Fruit fly (Drosophila melanogaster) whole organism, embryonic: ENCODE data around the gene Rab40.
A peak's percentile ranks its signal among the peaks of the same experiment; 100 is the strongest.

Source experiments
- Adf1 ChIP-seq: fragments of 200-800 bp; sonication (Bioruptor generic); IDR thresholded peaks from 2 replicates; pipeline ENCODE4 v1.3.6; 2022; ENCODE audit warnings: missing biosample characterization, missing genetic modification characterization
- Atf-2 ChIP-seq: fragments of 200-800 bp; sonication (Bioruptor generic); optimal IDR thresholded peaks from 2 replicates; lab custom pipeline; 2016; ENCODE audit warnings: missing biosample characterization, missing genetic modification characterization
- C15 ChIP-seq: fragments of 200-800 bp; sonication (Bioruptor generic); IDR thresholded peaks from 3 replicates; pipeline ENCODE4 v1.3.6; 2022; ENCODE audit warnings: missing biosample characterization, missing genetic modification characterization
- CG1024 ChIP-seq: fragments of 200-800 bp; sonication (Bioruptor generic); IDR thresholded peaks from 2 replicates; pipeline ENCODE4 v1.3.6; 2022; ENCODE audit warnings: missing biosample characterization, missing genetic modification characterization
- CG10462 ChIP-seq: fragments of 200-800 bp; sonication (Bioruptor generic); optimal IDR thresholded peaks from 2 replicates; lab custom pipeline; 2016; ENCODE audit warnings: missing biosample characterization, missing genetic modification characterization
- CG10979 ChIP-seq: fragments of 200-800 bp; sonication (Bioruptor generic); optimal IDR thresholded peaks from 2 replicates; lab custom pipeline; 2018; ENCODE audit warnings: missing biosample characterization, mild to moderate bottlenecking, missing genetic modification characterization, moderate library complexity
- CG12219 ChIP-seq: fragments of 200-800 bp; sonication (Bioruptor generic); optimal IDR thresholded peaks from 3 replicates; lab custom pipeline; 2018; ENCODE audit warnings: missing biosample characterization, mild to moderate bottlenecking, missing genetic modification characterization
- CG13123 ChIP-seq: fragments of 200-800 bp; sonication (Bioruptor generic); optimal IDR thresholded peaks from 2 replicates; lab custom pipeline; 2016; ENCODE audit warnings: missing biosample characterization, missing genetic modification characterization
- CG13287 ChIP-seq: fragments of 200-800 bp; sonication (Bioruptor generic); IDR thresholded peaks from 2 replicates; pipeline ENCODE4 v1.3.6; 2022; ENCODE audit warnings: missing biosample characterization, missing genetic modification characterization; ENCODE audit not compliant: partially characterized antibody
- CG13424 ChIP-seq: fragments of 200-800 bp; sonication (Bioruptor generic); optimal IDR thresholded peaks from 2 replicates; lab custom pipeline; 2019; ENCODE audit warnings: missing biosample characterization, mild to moderate bottlenecking, missing genetic modification characterization, moderate library complexity
- CG14050 ChIP-seq: fragments of 200-800 bp; sonication (Bioruptor generic); IDR thresholded peaks from 3 replicates; pipeline ENCODE4 v1.3.6; 2022; ENCODE audit warnings: missing biosample characterization, missing genetic modification characterization
- CG15479 ChIP-seq: fragments of 200-800 bp; sonication (Bioruptor generic); optimal IDR thresholded peaks from 3 replicates; lab custom pipeline; 2019; ENCODE audit warnings: missing biosample characterization, mild to moderate bottlenecking, missing genetic modification characterization, moderate library complexity
- CG1647 ChIP-seq: fragments of 200-800 bp; sonication (Bioruptor generic); optimal IDR thresholded peaks from 3 replicates; lab custom pipeline; 2016; ENCODE audit warnings: missing biosample characterization, missing genetic modification characterization
- CG17186 ChIP-seq: fragments of 200-800 bp; sonication (Bioruptor generic); optimal IDR thresholded peaks from 3 replicates; lab custom pipeline; 2017; ENCODE audit warnings: missing biosample characterization, missing genetic modification reagents, missing genetic modification characterization
- CG17328 ChIP-seq: fragments of 200-800 bp; sonication (Bioruptor generic); IDR thresholded peaks from 2 replicates; pipeline ENCODE4 v1.3.6; 2022; ENCODE audit warnings: missing biosample characterization, missing genetic modification characterization
- CG1792 ChIP-seq: fragments of 200-800 bp; sonication (Bioruptor generic); optimal IDR thresholded peaks from 2 replicates; lab custom pipeline; 2016; ENCODE audit warnings: missing biosample characterization, missing genetic modification characterization
- CG1832 ChIP-seq: fragments of 200-800 bp; sonication (Bioruptor generic); optimal IDR thresholded peaks from 2 replicates; lab custom pipeline; 2017; ENCODE audit warnings: missing biosample characterization, mild to moderate bottlenecking, missing genetic modification characterization, inconsistent platforms
- CG2875 ChIP-seq: fragments of 200-800 bp; sonication (Bioruptor generic); optimal IDR thresholded peaks from 2 replicates; lab custom pipeline; 2017; ENCODE audit warnings: missing biosample characterization, mild to moderate bottlenecking, missing genetic modification characterization, missing genetic modification reagents
- CG30020 ChIP-seq: fragments of 200-800 bp; optimal IDR thresholded peaks from 2 replicates; lab custom pipeline; 2019; ENCODE audit warnings: missing biosample characterization, mild to moderate bottlenecking, missing genetic modification characterization, moderate library complexity
- CG32532 ChIP-seq: fragments of 200-800 bp; sonication (Bioruptor generic); IDR thresholded peaks from 2 replicates; pipeline ENCODE4 v1.3.6; 2022; ENCODE audit warnings: missing biosample characterization, missing genetic modification characterization
- CG3847 ChIP-seq: fragments of 200-800 bp; sonication (Bioruptor generic); IDR thresholded peaks from 2 replicates; pipeline ENCODE4 v1.3.6; 2022; ENCODE audit warnings: missing biosample characterization, missing genetic modification characterization
- CG6272 ChIP-seq: fragments of 200-800 bp; sonication (Bioruptor generic); IDR thresholded peaks from 2 replicates; pipeline ENCODE4 v1.3.6; 2022; ENCODE audit warnings: missing biosample characterization, missing genetic modification characterization
- CG6654 ChIP-seq: fragments of 200-800 bp; sonication (Bioruptor generic); optimal IDR thresholded peaks from 2 replicates; lab custom pipeline; 2017; ENCODE audit warnings: missing biosample characterization, mild to moderate bottlenecking, missing genetic modification characterization
- CG6854 ChIP-seq: fragments of 200-800 bp; sonication (Bioruptor generic); optimal IDR thresholded peaks from 3 replicates; lab custom pipeline; 2017; ENCODE audit warnings: missing biosample characterization, mild to moderate bottlenecking, missing genetic modification characterization
- CG8281 ChIP-seq: fragments of 200-800 bp; sonication (Bioruptor generic); optimal IDR thresholded peaks from 2 replicates; lab custom pipeline; 2018; ENCODE audit warnings: missing biosample characterization, mild to moderate bottlenecking, missing genetic modification characterization, moderate library complexity
- CHES-1-like ChIP-seq: fragments of 200-800 bp; sonication (Bioruptor generic); optimal IDR thresholded peaks from 2 replicates; lab custom pipeline; 2016; ENCODE audit warnings: missing biosample characterization, missing genetic modification characterization
- CTCF ChIP-seq: fragments of 200-800 bp; sonication (Bioruptor generic); optimal IDR thresholded peaks from 2 replicates; lab custom pipeline; 2017; ENCODE audit warnings: missing biosample characterization, mild to moderate bottlenecking, missing genetic modification characterization, moderate library complexity
- Doc3 ChIP-seq: fragments of 200-800 bp; sonication (Bioruptor generic); IDR thresholded peaks from 3 replicates; pipeline ENCODE4 v1.3.6; 2022; ENCODE audit warnings: missing biosample characterization, missing genetic modification characterization; ENCODE audit not compliant: partially characterized antibody
- E2f1 ChIP-seq: fragments of 200-800 bp; sonication (Bioruptor generic); IDR thresholded peaks from 2 replicates; pipeline ENCODE4 v1.3.6; 2022; ENCODE audit warnings: missing biosample characterization, missing genetic modification characterization
- Hr3 ChIP-seq: fragments of 200-800 bp; sonication (Bioruptor generic); optimal IDR thresholded peaks from 3 replicates; lab custom pipeline; 2016; ENCODE audit warnings: missing biosample characterization, missing genetic modification characterization
- Neu2 ChIP-seq: fragments of 200-800 bp; sonication (Bioruptor generic); optimal IDR thresholded peaks from 3 replicates; lab custom pipeline; 2016; ENCODE audit warnings: missing biosample characterization, missing genetic modification characterization, borderline replicate concordance
- Nf-YA ChIP-seq: fragments of 200-800 bp; sonication (Bioruptor generic); IDR thresholded peaks from 2 replicates; pipeline ENCODE4 v1.3.6; 2022; ENCODE audit warnings: missing biosample characterization, missing genetic modification characterization
- PHDP ChIP-seq: fragments of 200-800 bp; sonication (Bioruptor generic); optimal IDR thresholded peaks from 3 replicates; lab custom pipeline; 2018; ENCODE audit warnings: missing biosample characterization, mild to moderate bottlenecking, missing genetic modification characterization, moderate library complexity
- Ravus ChIP-seq: fragments of 200-800 bp; sonication (Bioruptor generic); IDR thresholded peaks from 2 replicates; pipeline ENCODE4 v1.3.6; 2022; ENCODE audit warnings: missing biosample characterization, missing genetic modification characterization
- Sry-β ChIP-seq: fragments of 200-800 bp; sonication (Bioruptor generic); optimal IDR thresholded peaks from 2 replicates; lab custom pipeline; 2018; ENCODE audit warnings: missing biosample characterization, mild to moderate bottlenecking, missing genetic modification characterization, moderate library complexity
- ash1 ChIP-seq: fragments of 200-800 bp; sonication (Bioruptor generic); optimal IDR thresholded peaks from 2 replicates; lab custom pipeline; 2018; ENCODE audit warnings: missing biosample characterization, mild to moderate bottlenecking, missing genetic modification characterization
- chif ChIP-seq, 2 experiments: fragments of 200-800 bp; sonication (Bioruptor generic); optimal IDR thresholded peaks; 3 replicates each; lab custom pipeline; 2016; ENCODE audit warnings: missing biosample characterization in 2 of 2, missing genetic modification characterization in 2 of 2
- da ChIP-seq: fragments of 200-800 bp; sonication (Bioruptor generic); optimal IDR thresholded peaks from 2 replicates; lab custom pipeline; 2016; ENCODE audit warnings: missing biosample characterization, missing genetic modification characterization
- grau ChIP-seq: fragments of 200-800 bp; optimal IDR thresholded peaks from 3 replicates; lab custom pipeline; 2019; ENCODE audit warnings: missing biosample characterization, mild to moderate bottlenecking, missing genetic modification characterization, moderate library complexity
- hb ChIP-seq: fragments of 200-800 bp; sonication (Bioruptor generic); IDR thresholded peaks from 3 replicates; pipeline ENCODE4 v1.3.6; 2022; ENCODE audit warnings: missing biosample characterization, missing genetic modification characterization; ENCODE audit not compliant: partially characterized antibody
- her ChIP-seq: fragments of 200-800 bp; sonication (Bioruptor generic); optimal IDR thresholded peaks from 2 replicates; lab custom pipeline; 2016; ENCODE audit warnings: missing biosample characterization, missing genetic modification characterization
- hth ChIP-seq: fragments of >200 bp; optimal IDR thresholded peaks from 2 replicates; lab custom pipeline; 2017; ENCODE audit warnings: inconsistent platforms
- jumu ChIP-seq: fragments of 200-800 bp; sonication (Bioruptor generic); optimal IDR thresholded peaks from 3 replicates; lab custom pipeline; 2016; ENCODE audit warnings: missing biosample characterization, missing genetic modification characterization
- lab ChIP-seq: fragments of 200-800 bp; sonication (Bioruptor generic); optimal IDR thresholded peaks from 3 replicates; lab custom pipeline; 2017; ENCODE audit warnings: missing biosample characterization, missing genetic modification characterization, mild to moderate bottlenecking, moderate library complexity, missing genetic modification reagents
- lov ChIP-seq, 2 experiments: fragments of 200-800 bp in 1 of 2; fragments of >200 bp in 1 of 2; sonication (Bioruptor generic) in 1 of 2; IDR thresholded peaks in 1 of 2; optimal IDR thresholded peaks in 1 of 2; 2 replicates in 1 of 2; 3 replicates in 1 of 2; pipeline versions ENCODE4 v1.3.6 to Lab custom; 2017 to 2022; ENCODE audit warnings: missing biosample characterization in 1 of 2, missing genetic modification characterization in 1 of 2
- salm ChIP-seq: fragments of 200-800 bp; sonication (Bioruptor generic); optimal IDR thresholded peaks from 2 replicates; lab custom pipeline; 2018; ENCODE audit warnings: missing biosample characterization, mild to moderate bottlenecking, missing genetic modification characterization
- sd ChIP-seq: fragments of 200-800 bp; sonication (Bioruptor generic); optimal IDR thresholded peaks from 3 replicates; lab custom pipeline; 2018; ENCODE audit warnings: missing biosample characterization, mild to moderate bottlenecking, missing genetic modification characterization, moderate library complexity
- sim ChIP-seq: fragments of 200-800 bp; sonication (Bioruptor generic); IDR thresholded peaks from 2 replicates; pipeline ENCODE4 v1.3.6; 2022; ENCODE audit warnings: missing biosample characterization, missing genetic modification characterization
- stc ChIP-seq: fragments of 200-800 bp; sonication (Bioruptor generic); IDR thresholded peaks from 2 replicates; pipeline ENCODE4 v1.3.6; 2022; ENCODE audit warnings: missing biosample characterization, missing genetic modification characterization
- tll ChIP-seq, 2 experiments: fragments of 200-800 bp in 1 of 2; fragments of >200 bp in 1 of 2; sonication (Bioruptor generic) in 1 of 2; optimal IDR thresholded peaks; 2 replicates each; lab custom pipeline; 2017 to 2019; ENCODE audit warnings: missing biosample characterization in 2 of 2, missing genetic modification characterization in 2 of 2, mild to moderate bottlenecking in 1 of 2, moderate library complexity in 1 of 2
- vfl ChIP-seq: fragments of 200-800 bp; sonication (Bioruptor generic); optimal IDR thresholded peaks from 2 replicates; lab custom pipeline; 2016; ENCODE audit warnings: missing biosample characterization, missing genetic modification characterization

The Rab40 gene

dm6 chrX:12473953-12474468 lies 11.1 kb upstream of the Rab40 start (continued):
- no peak for TF ChIP-seq CTCF (GFP tag; lab: Kevin White, UChicago)
- no peak for TF ChIP-seq lov (optimal IDR thresholded peaks at IDR 0.05; lab: Kevin White, UChicago)
- no peak for TF ChIP-seq lov (GFP tag; IDR thresholded peaks at IDR 0.05; lab: Robert Waterston, UW)
- TF ChIP-seq CG1832 (GFP tag; lab: Kevin White, UChicago) = no peak
- TF ChIP-seq Atf-2 = no peak
- no peak; the same call in 1 of the 2 replicates for TF ChIP-seq CG13287 (GFP tag; lab: Robert Waterston, UW)
- TF ChIP-seq Ravus (GFP tag; lab: Robert Waterston, UW) = peak; percentile 36
- TF ChIP-seq CG17186 = no peak
- TF ChIP-seq da (GFP tag; lab: Kevin White, UChicago) = no peak
- TF ChIP-seq CG10462 = no peak
- peak; percentile 71 for TF ChIP-seq CG14050 (GFP tag; lab: Robert Waterston, UW)
- TF ChIP-seq CG30020 (tag; lab: Kevin White, UChicago) = peak; percentile 36
- peak; percentile 53; the same call in 1 of the 2 replicates for TF ChIP-seq sim (GFP tag; lab: Robert Waterston, UW)
- peak; percentile 62 for TF ChIP-seq CG6272 (GFP tag; lab: Robert Waterston, UW)
- peak; percentile 50 for TF ChIP-seq CG2875 (GFP tag; lab: Kevin White, UChicago)
- TF ChIP-seq CG13123 (GFP tag; lab: Kevin White, UChicago) = no peak
- no peak for TF ChIP-seq Doc3
- TF ChIP-seq CG1647 (GFP tag; lab: Kevin White, UChicago) = no peak
- no peak for TF ChIP-seq CG15479 (GFP tag; lab: Kevin White, UChicago)
- TF ChIP-seq Neu2 = no peak
- peak; percentile 81 for TF ChIP-seq CG8281
- peak; percentile 37 for TF ChIP-seq CG12219 (GFP tag; lab: Kevin White, UChicago)
- TF ChIP-seq hth = no peak
- peak in 1 of 2 experiments; percentile 26 for TF ChIP-seq chif (GFP tag; optimal IDR thresholded peaks at IDR 0.05; lab: Kevin White, UChicago)
- peak; percentile 84 for TF ChIP-seq PHDP
- TF ChIP-seq tll (GFP tag; optimal IDR thresholded peaks at IDR 0.05; lab: Kevin White, UChicago) = no peak
- TF ChIP-seq CG1024 (GFP tag; lab: Robert Waterston, UW) = no peak
- peak; percentile 69 for TF ChIP-seq stc (GFP tag; lab: Robert Waterston, UW)
- no peak for TF ChIP-seq ash1
- TF ChIP-seq Sry-β (GFP tag; lab: Kevin White, UChicago) = no peak
- TF ChIP-seq C15 (GFP tag; lab: Robert Waterston, UW) = no peak
- peak; percentile 74 for TF ChIP-seq salm (tag; lab: Kevin White, UChicago)
- TF ChIP-seq lab (GFP tag; lab: Kevin White, UChicago) = peak; percentile 87
- no peak for TF ChIP-seq hb (GFP tag; lab: Robert Waterston, UW)
- TF ChIP-seq Hr3 (GFP tag; lab: Kevin White, UChicago) = peak; percentile 62
- TF ChIP-seq grau = peak; percentile 99
- peak; percentile 71 for TF ChIP-seq CG6854
- no peak for TF ChIP-seq jumu (GFP tag; lab: Kevin White, UChicago)
- no peak for TF ChIP-seq CHES-1-like
- peak; percentile 78 for TF ChIP-seq CG32532 (GFP tag; lab: Robert Waterston, UW)
- peak; percentile 18 for TF ChIP-seq CG6654 (GFP tag; lab: Kevin White, UChicago)
- TF ChIP-seq Nf-YA (GFP tag; lab: Robert Waterston, UW) = no peak
- peak; percentile 59 for TF ChIP-seq CG17328 (GFP tag; lab: Robert Waterston, UW)
- TF ChIP-seq sd (tag; lab: Kevin White, UChicago) = peak; percentile 81
- TF ChIP-seq CG10979 = peak; percentile 75
- no peak for TF ChIP-seq CG1792 (GFP tag; lab: Kevin White, UChicago)
- TF ChIP-seq CG13424 = peak; percentile 91
- peak; percentile 80 for TF ChIP-seq CG3847 (GFP tag; lab: Robert Waterston, UW)
- no peak for TF ChIP-seq vfl
- peak; percentile 31; the same call in 1 of the 2 replicates for TF ChIP-seq Adf1 (GFP tag; lab: Robert Waterston, UW)
- no peak for TF ChIP-seq her (GFP tag; lab: Kevin White, UChicago)
- TF ChIP-seq E2f1 (GFP tag; lab: Robert Waterston, UW) = peak; percentile 81
